Worm (Caenorhabditis elegans) whole organism, young adult: ENCODE data around the gene ZK1127.4.
A peak's percentile ranks its signal among the peaks of the same experiment; 100 is the strongest.

Experiments
- B0019.2 ChIP-seq: fragments of 200-800 bp; sonication (Bioruptor generic); conservative IDR thresholded peaks from 2 replicates; pipeline ENCODE4 v1.3.6; 2022; ENCODE audit warnings: missing genetic modification reagents, missing genetic modification characterization, missing compliant biosample characterization
- B0035.1 ChIP-seq: sonication (generic microtip); optimal IDR thresholded peaks from 2 replicates; lab custom pipeline; 2016; ENCODE audit warnings: missing genetic modification characterization, mild to moderate bottlenecking, missing compliant biosample characterization, missing genotype, missing genetic modification reagents
- C06A6.2 ChIP-seq: fragments of 200-800 bp; sonication (Bioruptor generic); conservative IDR thresholded peaks from 2 replicates; pipeline ENCODE4 v1.3.6; 2022; ENCODE audit warnings: missing genetic modification characterization, missing compliant biosample characterization
- D2030.7 ChIP-seq: fragments of 200-800 bp; sonication (Bioruptor generic); IDR thresholded peaks from 2 replicates; pipeline ENCODE4 v1.3.6; 2022; ENCODE audit warnings: missing genetic modification reagents, missing genetic modification characterization, missing compliant biosample characterization
- F33H1.4 ChIP-seq: fragments of 200-800 bp; sonication (Bioruptor generic); IDR thresholded peaks from 2 replicates; pipeline ENCODE4 v1.3.6; 2022; ENCODE audit warnings: missing genetic modification reagents, missing genetic modification characterization, missing compliant biosample characterization
- F39B2.1 ChIP-seq: fragments of 200-800 bp; sonication (Bioruptor generic); IDR thresholded peaks from 2 replicates; pipeline ENCODE4 v1.3.6; 2022; ENCODE audit warnings: missing genetic modification reagents, missing genetic modification characterization, missing compliant biosample characterization
- F52B5.7 ChIP-seq: sonication (generic microtip); optimal IDR thresholded peaks from 2 replicates; lab custom pipeline; 2016; ENCODE audit warnings: mild to moderate bottlenecking, missing genetic modification characterization, missing compliant biosample characterization
- F55B11.4 ChIP-seq: sonication (generic microtip); optimal IDR thresholded peaks from 2 replicates; lab custom pipeline; 2016; ENCODE audit warnings: missing compliant biosample characterization, missing genetic modification characterization, borderline replicate concordance; ENCODE audit not compliant: insufficient read depth
- F57A8.1 ChIP-seq: fragments of 200-800 bp; sonication (Bioruptor generic); optimal IDR thresholded peaks from 2 replicates; lab custom pipeline; 2018; ENCODE audit warnings: mild to moderate bottlenecking, missing genetic modification characterization, moderate library complexity, missing compliant biosample characterization
- F57C9.4 ChIP-seq: sonication (generic microtip); optimal IDR thresholded peaks from 2 replicates; lab custom pipeline; 2017; ENCODE audit warnings: mild to moderate bottlenecking, missing genetic modification characterization, missing compliant biosample characterization
- Y53G8AR.9 ChIP-seq: fragments of 200-800 bp; sonication (Bioruptor generic); conservative IDR thresholded peaks from 2 replicates; pipeline ENCODE4 v1.3.6; 2022; ENCODE audit warnings: missing genetic modification reagents, missing genetic modification characterization, missing compliant biosample characterization
- Y79H2A.3 ChIP-seq: fragments of 200-800 bp; sonication (Bioruptor generic); conservative IDR thresholded peaks from 2 replicates; pipeline ENCODE4 v1.3.6; 2022; ENCODE audit warnings: missing genetic modification reagents, missing genetic modification characterization, missing compliant biosample characterization
- Y95B8A.8 ChIP-seq: fragments of 200-800 bp; sonication (Bioruptor generic); IDR thresholded peaks from 2 replicates; pipeline ENCODE4 v1.3.6; 2022; ENCODE audit warnings: missing genetic modification reagents, missing genetic modification characterization, missing compliant biosample characterization
- atf-7 ChIP-seq: sonication (generic microtip); optimal IDR thresholded peaks from 2 replicates; lab custom pipeline; 2017; ENCODE audit warnings: mild to moderate bottlenecking, missing genetic modification characterization, missing compliant biosample characterization
- attf-5 ChIP-seq: fragments of 200-800 bp; sonication (Bioruptor generic); optimal IDR thresholded peaks from 2 replicates; lab custom pipeline; 2018; ENCODE audit warnings: mild to moderate bottlenecking, missing genetic modification characterization, missing compliant biosample characterization
- attf-6 ChIP-seq: fragments of 200-800 bp; sonication (Bioruptor generic); IDR thresholded peaks from 2 replicates; pipeline ENCODE4 v1.3.6; 2022; ENCODE audit warnings: missing genetic modification reagents, missing genetic modification characterization, missing compliant biosample characterization
- ceh-100 ChIP-seq: fragments of 200-800 bp; sonication (Bioruptor generic); IDR thresholded peaks from 2 replicates; pipeline ENCODE4 v1.3.6; 2022; ENCODE audit warnings: missing genetic modification reagents, missing genetic modification characterization, missing compliant biosample characterization
- ceh-27 ChIP-seq: fragments of 200-800 bp; sonication (Bioruptor generic); optimal IDR thresholded peaks from 2 replicates; lab custom pipeline; 2018; ENCODE audit warnings: mild to moderate bottlenecking, missing genetic modification characterization, moderate library complexity, missing compliant biosample characterization
- ceh-91 ChIP-seq: fragments of 200-800 bp; sonication (Bioruptor generic); IDR thresholded peaks from 2 replicates; pipeline ENCODE4 v1.3.6; 2022; ENCODE audit warnings: missing genetic modification reagents, missing genetic modification characterization, missing compliant biosample characterization
- die-1 ChIP-seq: sonication (generic microtip); optimal IDR thresholded peaks from 2 replicates; lab custom pipeline; 2016; ENCODE audit warnings: missing genotype, mild to moderate bottlenecking, missing genetic modification characterization, missing compliant biosample characterization
- dpff-1 ChIP-seq: sonication (generic microtip); optimal IDR thresholded peaks from 2 replicates; lab custom pipeline; 2017; ENCODE audit warnings: mild to moderate bottlenecking, missing genetic modification characterization, missing compliant biosample characterization
- dpl-1 ChIP-seq: fragments of 150-350 bp; optimal IDR thresholded peaks from 2 replicates; lab custom pipeline; 2014; ENCODE audit warnings: missing biosample characterization, missing genetic modification reagents, missing genetic modification characterization
- egrh-3 ChIP-seq: fragments of 200-800 bp; sonication (Bioruptor generic); IDR thresholded peaks from 2 replicates; pipeline ENCODE4 v1.3.6; 2022; ENCODE audit warnings: missing genetic modification reagents, missing genetic modification characterization, missing compliant biosample characterization
- hlh-12 ChIP-seq: sonication (generic microtip); optimal IDR thresholded peaks from 2 replicates; lab custom pipeline; 2016; ENCODE audit warnings: missing genetic modification characterization, missing compliant biosample characterization
- hmg-20 ChIP-seq: fragments of 200-800 bp; sonication (Bioruptor generic); IDR thresholded peaks from 2 replicates; pipeline ENCODE4 v1.3.6; 2022; ENCODE audit warnings: missing genetic modification reagents, missing genetic modification characterization, missing compliant biosample characterization
- lin-35 ChIP-seq, 3 experiments: fragments of 150-350 bp in 2 of 3; sonication (generic microtip) in 1 of 3; optimal IDR thresholded peaks; 2 replicates each; lab custom pipeline; 2014 to 2018; ENCODE audit warnings: missing biosample characterization in 3 of 3, missing genetic modification characterization in 3 of 3, missing genetic modification reagents in 3 of 3
- lin-40 ChIP-seq: sonication (generic microtip); optimal IDR thresholded peaks from 2 replicates; lab custom pipeline; 2016; ENCODE audit warnings: missing genetic modification characterization, mild to moderate bottlenecking, missing compliant biosample characterization, missing genotype, missing genetic modification reagents
- lin-54 ChIP-seq: fragments of 200-800 bp; sonication (Bioruptor generic); optimal IDR thresholded peaks from 2 replicates; lab custom pipeline; 2018; ENCODE audit warnings: mild to moderate bottlenecking, missing genetic modification characterization, missing compliant biosample characterization
- madf-3 ChIP-seq: fragments of 200-800 bp; sonication (Bioruptor generic); IDR thresholded peaks from 2 replicates; pipeline ENCODE4 v1.3.6; 2022; ENCODE audit warnings: missing genetic modification reagents, missing genetic modification characterization, missing compliant biosample characterization
- madf-6 ChIP-seq: fragments of 200-800 bp; sonication (Bioruptor generic); IDR thresholded peaks from 2 replicates; pipeline ENCODE4 v1.3.6; 2022; ENCODE audit warnings: missing genetic modification reagents, missing genetic modification characterization, missing compliant biosample characterization
- madf-8 ChIP-seq: fragments of 200-800 bp; sonication (Bioruptor generic); conservative IDR thresholded peaks from 2 replicates; pipeline ENCODE4 v1.3.6; 2022; ENCODE audit warnings: missing genetic modification reagents, missing genetic modification characterization, missing compliant biosample characterization
- mcd-1 ChIP-seq: fragments of 200-800 bp; sonication (Bioruptor generic); IDR thresholded peaks from 2 replicates; pipeline ENCODE4 v1.3.6; 2022; ENCODE audit warnings: missing genetic modification reagents, missing genetic modification characterization, missing compliant biosample characterization
- mes-4 ChIP-seq: sonication (generic microtip); optimal IDR thresholded peaks from 2 replicates; lab custom pipeline; 2016; ENCODE audit warnings: missing genotype, missing genetic modification characterization, missing compliant biosample characterization
- nhr-120 ChIP-seq: fragments of 200-800 bp; sonication (Bioruptor generic); IDR thresholded peaks from 2 replicates; pipeline ENCODE4 v1.3.6; 2022; ENCODE audit warnings: missing genetic modification characterization, missing compliant biosample characterization
- nhr-27 ChIP-seq: fragments of 200-800 bp; sonication (Bioruptor generic); optimal IDR thresholded peaks from 2 replicates; lab custom pipeline; 2018; ENCODE audit warnings: mild to moderate bottlenecking, missing genetic modification characterization, moderate library complexity, missing compliant biosample characterization
- nhr-80 ChIP-seq: sonication (generic microtip); optimal IDR thresholded peaks from 2 replicates; lab custom pipeline; 2016; ENCODE audit warnings: missing genetic modification characterization, missing compliant biosample characterization
- sea-2 ChIP-seq: fragments of 200-800 bp; sonication (Bioruptor generic); IDR thresholded peaks from 2 replicates; pipeline ENCODE4 v1.3.6; 2022; ENCODE audit warnings: missing genetic modification characterization, missing compliant biosample characterization
- snpc-1.1 ChIP-seq: sonication (generic microtip); optimal IDR thresholded peaks from 2 replicates; lab custom pipeline; 2017; ENCODE audit warnings: missing genetic modification characterization, mild to moderate bottlenecking, missing compliant biosample characterization, antibody characterized with exemption, moderate library complexity, missing genotype, missing genetic modification reagents; ENCODE audit not compliant: insufficient read depth
- snpc-1.3 ChIP-seq: sonication (generic microtip); optimal IDR thresholded peaks from 2 replicates; lab custom pipeline; 2017; ENCODE audit warnings: missing genetic modification characterization, mild to moderate bottlenecking, missing compliant biosample characterization, antibody characterized with exemption, moderate library complexity, missing genotype, missing genetic modification reagents; ENCODE audit not compliant: insufficient read depth
- snpc-3.4 ChIP-seq: sonication (generic microtip); optimal IDR thresholded peaks from 2 replicates; lab custom pipeline; 2017; ENCODE audit warnings: missing genetic modification characterization, mild to moderate bottlenecking, missing compliant biosample characterization, antibody characterized with exemption, moderate library complexity, missing genotype, missing genetic modification reagents
- snpc-4 ChIP-seq, 5 experiments: fragments of 150-350 bp in 1 of 5; sonication (generic microtip) in 4 of 5; optimal IDR thresholded peaks; 2 replicates each; lab custom pipeline; 2014 to 2018; ENCODE audit warnings: missing genetic modification characterization in 5 of 5, missing biosample characterization in 3 of 5, antibody characterized with exemption in 2 of 5, mild to moderate bottlenecking in 2 of 5, missing compliant biosample characterization in 2 of 5, missing genotype in 2 of 5, moderate library complexity in 2 of 5, missing genetic modification reagents in 1 of 5
- zfh-2 ChIP-seq: fragments of 200-800 bp; sonication (Bioruptor generic); conservative IDR thresholded peaks from 2 replicates; pipeline ENCODE4 v1.3.6; 2022; ENCODE audit warnings: missing genetic modification reagents, missing genetic modification characterization, missing compliant biosample characterization
- ztf-18 ChIP-seq: sonication (generic microtip); optimal IDR thresholded peaks from 2 replicates; lab custom pipeline; 2016; ENCODE audit warnings: missing genotype, mild to moderate bottlenecking, missing genetic modification characterization, missing compliant biosample characterization
- ztf-26 ChIP-seq: sonication (generic microtip); optimal IDR thresholded peaks from 2 replicates; lab custom pipeline; 2017; ENCODE audit warnings: missing genetic modification characterization, missing compliant biosample characterization
- ztf-3 ChIP-seq: fragments of 200-800 bp; sonication (Bioruptor generic); optimal IDR thresholded peaks from 2 replicates; lab custom pipeline; 2018; ENCODE audit warnings: mild to moderate bottlenecking, missing genetic modification characterization, missing compliant biosample characterization

Gene ZK1127.4

DNA sequence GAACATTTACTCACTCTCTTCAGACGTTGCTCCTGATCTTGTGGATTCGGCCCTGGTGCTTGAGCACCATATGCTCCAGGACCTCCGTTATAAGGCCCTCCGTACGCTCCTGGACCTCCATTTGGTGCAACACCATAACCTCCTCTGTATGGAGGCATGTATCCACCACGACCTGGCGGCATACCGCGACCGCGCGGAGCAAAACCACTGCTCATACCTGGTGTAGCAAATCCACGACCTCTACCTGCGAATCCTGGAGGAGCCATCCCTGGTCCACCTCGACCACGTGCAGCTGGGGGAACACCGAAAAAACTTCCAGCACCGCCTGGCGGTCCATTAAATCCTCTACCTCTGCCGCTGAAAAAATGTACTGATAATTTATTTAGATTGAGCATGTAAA, 4.3 kb upstream of the ZK1127.4 start:
- TF ChIP-seq ceh-91 (GFP tag; lab: Robert Waterston, UW) = no peak
- TF ChIP-seq mcd-1 (GFP tag; lab: Robert Waterston, UW) = 0 out of 2 replicates have a peak, but pooled peaks have one; percentile 33
- TF ChIP-seq die-1 (tag; lab: Kevin White, UChicago) = peak; percentile 13
- no peak for TF ChIP-seq ceh-100 (GFP tag; lab: Robert Waterston, UW)
- TF ChIP-seq Y79H2A.3 (GFP tag; lab: Robert Waterston, UW) = no peak
- TF ChIP-seq mes-4 (tag; lab: Kevin White, UChicago) = no peak
- no peak for TF ChIP-seq ztf-18 (tag; lab: Kevin White, UChicago)
- TF ChIP-seq F57A8.1 (GFP tag; lab: Kevin White, UChicago) = no peak
- no peak for TF ChIP-seq hlh-12 (tag; lab: Kevin White, UChicago)
- no peak for TF ChIP-seq attf-6 (GFP tag; lab: Robert Waterston, UW)
- TF ChIP-seq C06A6.2 = no peak
- TF ChIP-seq zfh-2 (GFP tag; lab: Robert Waterston, UW) = peak; percentile 77
- no peak for TF ChIP-seq B0035.1
- TF ChIP-seq nhr-27 (tag; lab: Kevin White, UChicago) = no peak
- no peak for TF ChIP-seq atf-7
- TF ChIP-seq nhr-120 (GFP tag; lab: Robert Waterston, UW) = no peak
- no peak for TF ChIP-seq Y53G8AR.9 (GFP tag; lab: Robert Waterston, UW)
- TF ChIP-seq F57C9.4 (tag; lab: Kevin White, UChicago) = no peak
- TF ChIP-seq B0019.2 (GFP tag; lab: Robert Waterston, UW) = no peak
- no peak for TF ChIP-seq madf-8 (GFP tag; lab: Robert Waterston, UW)
- TF ChIP-seq dpff-1 (tag; lab: Kevin White, UChicago) = no peak
- TF ChIP-seq ceh-27 (GFP tag; lab: Kevin White, UChicago) = no peak
- TF ChIP-seq madf-6 (GFP tag; lab: Robert Waterston, UW) = 0 out of 2 replicates have a peak, but pooled peaks have one; percentile 19
- no peak for TF ChIP-seq ztf-3
- TF ChIP-seq F55B11.4 (tag; lab: Kevin White, UChicago) = no peak
- TF ChIP-seq sea-2 (GFP tag; lab: Robert Waterston, UW) = no peak
- TF ChIP-seq F33H1.4 (GFP tag; lab: Robert Waterston, UW) = no peak
- TF ChIP-seq F39B2.1 = no peak
- no peak for TF ChIP-seq lin-40
- peak; percentile 27 for TF ChIP-seq F52B5.7 (tag; lab: Kevin White, UChicago)
- no peak for TF ChIP-seq hmg-20 (GFP tag; lab: Robert Waterston, UW)
- TF ChIP-seq snpc-4 (GFP tag; optimal IDR thresholded peaks at IDR 0.05; lab: Kevin White, UChicago) = no peak
- TF ChIP-seq snpc-4 (tag; optimal IDR thresholded peaks at IDR 0.05; lab: Kevin White, UChicago) = no peak
- TF ChIP-seq egrh-3 (GFP tag; lab: Robert Waterston, UW) = peak; percentile 47; the same call in 1 of the 2 replicates

DNA sequence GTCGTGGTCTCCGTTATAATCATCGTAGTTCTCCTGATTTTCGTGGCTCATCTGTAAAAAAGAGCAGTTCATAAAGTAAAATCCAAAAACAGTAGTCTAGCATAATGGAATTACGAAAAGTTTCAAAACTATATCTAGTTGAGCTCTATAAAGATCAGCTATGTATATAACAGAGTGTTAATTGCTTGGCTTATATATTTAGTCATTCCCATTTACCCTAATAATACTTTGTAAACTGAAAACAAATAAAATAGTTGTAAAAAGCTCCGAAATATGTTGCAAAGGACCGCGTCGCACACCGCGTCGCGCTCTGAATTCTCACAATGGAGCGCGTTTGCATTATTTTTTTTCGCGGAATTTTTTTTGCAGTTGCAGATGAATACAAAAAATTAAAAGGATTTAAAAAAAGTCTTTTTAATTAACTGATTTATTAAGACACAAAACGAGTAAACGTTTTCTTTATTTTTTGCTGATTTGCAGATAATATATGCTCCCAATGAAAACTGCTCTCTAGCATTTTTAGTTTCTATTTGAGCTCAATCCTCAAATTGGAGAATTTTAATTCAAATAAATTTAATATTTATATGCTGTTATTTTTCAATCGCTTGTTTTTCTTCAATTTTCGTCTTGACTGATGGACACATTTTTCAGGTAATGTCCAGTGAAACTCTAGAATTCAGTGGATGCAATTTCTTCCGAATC, 3.6 kb upstream of the ZK1127.4 start, which contains the start of the genes tcer-1 and ZK1127.5:
TSS of gene tcer-1 (minus strand) at position 51 of the 702 bp plus-strand sequence.
TSS of gene ZK1127.5 (plus strand) at position 652 of the 702 bp plus-strand sequence.
- TF ChIP-seq mcd-1 (GFP tag; lab: Robert Waterston, UW) = peak; percentile 94
- peak; percentile 47 for TF ChIP-seq snpc-3.4 (tag; lab: Kevin White, UChicago)
- TF ChIP-seq attf-5 (GFP tag; lab: Kevin White, UChicago) = peak; percentile 69
- 0 out of 2 replicates have a peak, but pooled peaks have one; percentile 13 for TF ChIP-seq D2030.7
- peak; percentile 95 for TF ChIP-seq madf-3 (GFP tag; lab: Robert Waterston, UW)
- TF ChIP-seq F55B11.4 (tag; lab: Kevin White, UChicago) = no peak
- peak; percentile 1 for TF ChIP-seq nhr-80 (tag; lab: Kevin White, UChicago)
- peak in 1 of 3 experiments; percentile 57 for TF ChIP-seq lin-35 (GFP tag; optimal IDR thresholded peaks at IDR 0.05; lab: Kevin White, UChicago)
- TF ChIP-seq Y95B8A.8 (GFP tag; lab: Robert Waterston, UW) = no peak
- TF ChIP-seq lin-54 (GFP tag; lab: Kevin White, UChicago) = peak; percentile 60
- TF ChIP-seq F33H1.4 (GFP tag; lab: Robert Waterston, UW) = 0 out of 2 replicates have a peak, but pooled peaks have one; percentile 44
- no peak for TF ChIP-seq attf-6 (GFP tag; lab: Robert Waterston, UW)
- TF ChIP-seq snpc-1.3 (tag; lab: Kevin White, UChicago) = peak; percentile 56
- TF ChIP-seq ceh-91 (GFP tag; lab: Robert Waterston, UW) = peak; percentile 57; the same call in 1 of the 2 replicates
- peak; percentile 31 for TF ChIP-seq snpc-1.1
- TF ChIP-seq dpl-1 (GFP tag; lab: Kevin White, UChicago) = peak; percentile 63
- TF ChIP-seq ztf-26 (tag; lab: Kevin White, UChicago) = no peak
